Fruit fly (Drosophila melanogaster) whole organism, prepupa: ENCODE results near the gene CG11588.

Source experiments
- Blimp-1 ChIP-seq: fragments of 200-800 bp; sonication (Bioruptor generic); optimal IDR thresholded peaks from 3 replicates; lab custom pipeline; 2017; ENCODE audit warnings: missing biosample characterization, missing genetic modification characterization, mild to moderate bottlenecking, moderate library complexity, missing genetic modification reagents
- CG10631 ChIP-seq: fragments of 200-800 bp; sonication (Bioruptor generic); optimal IDR thresholded peaks from 2 replicates; lab custom pipeline; 2016; ENCODE audit warnings: missing biosample characterization, missing genetic modification characterization
- CG11294 ChIP-seq: fragments of 200-800 bp; sonication (Bioruptor generic); IDR thresholded peaks from 2 replicates; pipeline ENCODE4 v1.3.6; 2022; ENCODE audit warnings: missing biosample characterization, missing genetic modification characterization
- CG11902 ChIP-seq: fragments of 200-800 bp; sonication (Bioruptor generic); optimal IDR thresholded peaks from 3 replicates; lab custom pipeline; 2016; ENCODE audit warnings: missing biosample characterization, missing genetic modification characterization
- CG15336 ChIP-seq: fragments of 200-800 bp; sonication (Bioruptor generic); IDR thresholded peaks from 2 replicates; pipeline ENCODE4 v1.3.6; 2022; ENCODE audit warnings: missing biosample characterization, missing genetic modification characterization
- CG1621 ChIP-seq: fragments of 200-800 bp; sonication (Bioruptor generic); optimal IDR thresholded peaks from 3 replicates; lab custom pipeline; 2018; ENCODE audit warnings: missing biosample characterization, mild to moderate bottlenecking, missing genetic modification characterization
- CG16779 ChIP-seq: fragments of 200-800 bp; sonication (Bioruptor generic); optimal IDR thresholded peaks from 3 replicates; lab custom pipeline; 2017; ENCODE audit warnings: missing biosample characterization, mild to moderate bottlenecking, missing genetic modification characterization
- CG3032 ChIP-seq: fragments of 200-800 bp; optimal IDR thresholded peaks from 2 replicates; lab custom pipeline; 2019; ENCODE audit warnings: missing biosample characterization, mild to moderate bottlenecking, missing genetic modification characterization, moderate library complexity
- CG31627 ChIP-seq: fragments of 200-800 bp; sonication (Bioruptor generic); optimal IDR thresholded peaks from 3 replicates; lab custom pipeline; 2016; ENCODE audit warnings: missing biosample characterization, missing genetic modification characterization
- CG32006 ChIP-seq: fragments of 200-800 bp; sonication (Bioruptor generic); optimal IDR thresholded peaks from 3 replicates; lab custom pipeline; 2017; ENCODE audit warnings: missing biosample characterization, mild to moderate bottlenecking, missing genetic modification characterization
- CG34406 ChIP-seq: fragments of 200-800 bp; sonication (Bioruptor generic); optimal IDR thresholded peaks from 3 replicates; lab custom pipeline; 2016; ENCODE audit warnings: missing biosample characterization, missing genetic modification characterization
- CG3919 ChIP-seq: fragments of 200-800 bp; sonication (Bioruptor generic); optimal IDR thresholded peaks from 3 replicates; lab custom pipeline; 2016; ENCODE audit warnings: missing biosample characterization, missing genetic modification characterization
- CG4318 ChIP-seq: fragments of 200-800 bp; sonication (Bioruptor generic); optimal IDR thresholded peaks from 3 replicates; lab custom pipeline; 2017; ENCODE audit warnings: missing biosample characterization, mild to moderate bottlenecking, missing genetic modification characterization
- CG6163 ChIP-seq: fragments of 200-800 bp; sonication (Bioruptor generic); IDR thresholded peaks from 3 replicates; pipeline ENCODE4 v1.3.6; 2022; ENCODE audit warnings: missing biosample characterization, missing genetic modification characterization
- CG6276 ChIP-seq: fragments of 200-800 bp; sonication (Bioruptor generic); optimal IDR thresholded peaks from 2 replicates; lab custom pipeline; 2017; ENCODE audit warnings: missing biosample characterization, mild to moderate bottlenecking, missing genetic modification characterization
- CG6792 ChIP-seq: fragments of 200-800 bp; sonication (Bioruptor generic); optimal IDR thresholded peaks from 3 replicates; lab custom pipeline; 2016; ENCODE audit warnings: missing biosample characterization, missing genetic modification characterization
- CG6808 ChIP-seq: fragments of 200-800 bp; sonication (Bioruptor generic); optimal IDR thresholded peaks from 3 replicates; lab custom pipeline; 2017; ENCODE audit warnings: missing biosample characterization, missing genetic modification characterization, mild to moderate bottlenecking, moderate library complexity, missing genetic modification reagents
- CG6854 ChIP-seq: fragments of 200-800 bp; sonication (Bioruptor generic); optimal IDR thresholded peaks from 2 replicates; lab custom pipeline; 2017; ENCODE audit warnings: missing biosample characterization, mild to moderate bottlenecking, missing genetic modification characterization
- CG7368 ChIP-seq: fragments of 200-800 bp; sonication (Bioruptor generic); optimal IDR thresholded peaks from 3 replicates; lab custom pipeline; 2016; ENCODE audit warnings: missing biosample characterization, missing genetic modification characterization
- CG8119 ChIP-seq: fragments of 200-800 bp; sonication (Bioruptor generic); IDR thresholded peaks from 3 replicates; pipeline ENCODE4 v1.3.6; 2022; ENCODE audit warnings: missing biosample characterization, missing genetic modification characterization
- CG8319 ChIP-seq: fragments of 200-800 bp; sonication (Bioruptor generic); optimal IDR thresholded peaks from 3 replicates; lab custom pipeline; 2016; ENCODE audit warnings: missing biosample characterization, missing genetic modification characterization
- CG8632 ChIP-seq: fragments of 200-800 bp; sonication (Bioruptor generic); optimal IDR thresholded peaks from 3 replicates; lab custom pipeline; 2016; ENCODE audit warnings: missing biosample characterization, missing genetic modification characterization
- CG9139 ChIP-seq: fragments of 200-800 bp; sonication (Bioruptor generic); optimal IDR thresholded peaks from 3 replicates; lab custom pipeline; 2017; ENCODE audit warnings: missing biosample characterization, mild to moderate bottlenecking, missing genetic modification characterization
- Eip78C ChIP-seq: fragments of 200-800 bp; sonication (Bioruptor generic); peaks from one replicate; lab custom pipeline; 2016; ENCODE audit warnings: missing biosample characterization, missing genetic modification characterization
- Eip93F ChIP-seq: fragments of 200-800 bp; sonication (Bioruptor generic); optimal IDR thresholded peaks from 2 replicates; lab custom pipeline; 2016; ENCODE audit warnings: missing biosample characterization, mild to moderate bottlenecking, missing genetic modification characterization
- Ets96B ChIP-seq: fragments of 200-800 bp; optimal IDR thresholded peaks from 2 replicates; lab custom pipeline; 2019; ENCODE audit warnings: missing biosample characterization, mild to moderate bottlenecking, missing genetic modification characterization, moderate library complexity
- Gug ChIP-seq: fragments of 200-800 bp; sonication (Bioruptor generic); IDR thresholded peaks from 2 replicates; pipeline ENCODE4 v1.3.6; 2022; ENCODE audit warnings: missing biosample characterization, missing genetic modification characterization
- Hr39 ChIP-seq: fragments of 200-800 bp; sonication (Bioruptor generic); optimal IDR thresholded peaks from 2 replicates; lab custom pipeline; 2016; ENCODE audit warnings: missing biosample characterization, missing genetic modification characterization
- Hr4 ChIP-seq: fragments of 200-800 bp; sonication (Bioruptor generic); optimal IDR thresholded peaks from 3 replicates; lab custom pipeline; 2016; ENCODE audit warnings: missing biosample characterization, missing genetic modification characterization
- Lpt ChIP-seq: fragments of 200-800 bp; sonication (Bioruptor generic); optimal IDR thresholded peaks from 3 replicates; lab custom pipeline; 2016; ENCODE audit warnings: missing biosample characterization, missing genetic modification characterization
- Met ChIP-seq: fragments of 200-800 bp; sonication (Bioruptor generic); optimal IDR thresholded peaks from 3 replicates; lab custom pipeline; 2016; ENCODE audit warnings: missing biosample characterization, missing genetic modification characterization
- OdsH ChIP-seq: fragments of 200-800 bp; sonication (Bioruptor generic); optimal IDR thresholded peaks from 3 replicates; lab custom pipeline; 2016; ENCODE audit warnings: missing biosample characterization, missing genetic modification characterization
- Sox102F ChIP-seq: fragments of 200-800 bp; sonication (Bioruptor generic); optimal IDR thresholded peaks from 2 replicates; lab custom pipeline; 2016; ENCODE audit warnings: missing biosample characterization, mild to moderate bottlenecking, missing genetic modification characterization
- Sox14 ChIP-seq: fragments of 200-800 bp; sonication (Bioruptor generic); optimal IDR thresholded peaks from 3 replicates; lab custom pipeline; 2016; ENCODE audit warnings: missing biosample characterization, missing genetic modification characterization
- Sox15 ChIP-seq: fragments of 200-800 bp; sonication (Bioruptor generic); optimal IDR thresholded peaks from 3 replicates; lab custom pipeline; 2016; ENCODE audit warnings: missing biosample characterization, missing genetic modification characterization
- achi ChIP-seq: fragments of 200-800 bp; sonication (Bioruptor generic); optimal IDR thresholded peaks from 3 replicates; lab custom pipeline; 2016; ENCODE audit warnings: missing biosample characterization, missing genetic modification characterization
- acj6 ChIP-seq: fragments of 200-800 bp; sonication (Bioruptor generic); optimal IDR thresholded peaks from 3 replicates; lab custom pipeline; 2016; ENCODE audit warnings: missing biosample characterization, missing genetic modification characterization
- cyc ChIP-seq: fragments of 200-800 bp; sonication (Bioruptor generic); optimal IDR thresholded peaks from 3 replicates; lab custom pipeline; 2016; ENCODE audit warnings: missing biosample characterization, missing genetic modification characterization
- dac ChIP-seq: fragments of 200-800 bp; sonication (Bioruptor generic); optimal IDR thresholded peaks from 2 replicates; lab custom pipeline; 2017; ENCODE audit warnings: missing biosample characterization, mild to moderate bottlenecking, missing genetic modification characterization
- eg ChIP-seq: fragments of 200-800 bp; sonication (Bioruptor generic); IDR thresholded peaks from 3 replicates; pipeline ENCODE4 v1.3.6; 2022; ENCODE audit warnings: missing biosample characterization, missing genetic modification characterization
- esn ChIP-seq: fragments of 200-800 bp; sonication (Bioruptor generic); optimal IDR thresholded peaks from 2 replicates; lab custom pipeline; 2016; ENCODE audit warnings: missing biosample characterization, mild to moderate bottlenecking, missing genetic modification characterization, moderate library complexity
- fd59A ChIP-seq: fragments of 200-800 bp; sonication (Bioruptor generic); optimal IDR thresholded peaks from 2 replicates; lab custom pipeline; 2017; ENCODE audit warnings: missing biosample characterization, mild to moderate bottlenecking, missing genetic modification characterization, missing genetic modification reagents
- fd85E ChIP-seq: fragments of 200-800 bp; sonication (Bioruptor generic); optimal IDR thresholded peaks from 3 replicates; lab custom pipeline; 2016; ENCODE audit warnings: missing biosample characterization, missing genetic modification characterization
- fkh ChIP-seq: fragments of 200-800 bp; sonication (Bioruptor generic); optimal IDR thresholded peaks from 3 replicates; lab custom pipeline; 2017; ENCODE audit warnings: missing biosample characterization, mild to moderate bottlenecking, missing genetic modification characterization, moderate library complexity
- lz ChIP-seq: fragments of 200-800 bp; sonication (Bioruptor generic); optimal IDR thresholded peaks from 3 replicates; lab custom pipeline; 2016; ENCODE audit warnings: missing biosample characterization, missing genetic modification characterization
- net ChIP-seq: fragments of 200-800 bp; sonication (Bioruptor generic); optimal IDR thresholded peaks from 3 replicates; lab custom pipeline; 2016; ENCODE audit warnings: missing biosample characterization, missing genetic modification characterization
- pdm3 ChIP-seq: fragments of 200-800 bp; sonication (Bioruptor generic); optimal IDR thresholded peaks from 3 replicates; lab custom pipeline; 2016; ENCODE audit warnings: missing biosample characterization, missing genetic modification characterization
- spab ChIP-seq: fragments of 200-800 bp; sonication (Bioruptor generic); optimal IDR thresholded peaks from 2 replicates; lab custom pipeline; 2017; ENCODE audit warnings: missing biosample characterization, mild to moderate bottlenecking, missing genetic modification characterization, missing genetic modification reagents
- svp ChIP-seq: fragments of 200-800 bp; sonication (Bioruptor generic); peaks from one replicate; lab custom pipeline; 2016; ENCODE audit warnings: missing biosample characterization, missing genetic modification characterization
- topi ChIP-seq: fragments of 200-800 bp; sonication (Bioruptor generic); optimal IDR thresholded peaks from 3 replicates; lab custom pipeline; 2016; ENCODE audit warnings: missing biosample characterization, missing genetic modification characterization
- vri ChIP-seq: fragments of 200-800 bp; sonication (Bioruptor generic); optimal IDR thresholded peaks from 3 replicates; lab custom pipeline; 2016; ENCODE audit warnings: missing biosample characterization, mild to moderate bottlenecking, missing genetic modification characterization

The CG11588 gene

DNA sequence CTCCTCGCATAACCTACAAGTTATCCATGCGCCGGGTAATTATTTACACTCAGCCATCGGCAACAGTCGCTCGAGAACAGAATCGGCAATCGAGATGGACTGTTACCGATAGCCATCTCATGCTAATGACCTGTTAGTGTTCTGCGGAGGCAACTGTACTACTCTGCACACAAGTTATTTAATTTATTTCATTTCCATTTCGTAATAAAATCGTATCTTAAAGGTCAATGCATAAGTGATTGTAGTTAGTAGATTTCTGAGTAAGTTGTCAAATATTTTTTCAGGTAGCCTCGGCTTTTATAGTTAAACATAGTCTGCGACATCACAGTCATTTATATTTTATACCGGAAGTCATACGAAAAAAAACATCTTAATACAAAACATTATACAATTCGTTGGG is at the start of gene CG11588:
TSS of gene CG11588 (plus strand) at position 301 of the 400 bp plus-strand sequence.
- TF ChIP-seq net: no peak
- no peak for TF ChIP-seq eg
- TF ChIP-seq pdm3 (GFP tag; lab: Kevin White, UChicago): no peak
- no peak for TF ChIP-seq CG8632 (GFP tag; lab: Kevin White, UChicago)
- no peak for TF ChIP-seq CG15336 (GFP tag; lab: Robert Waterston, UW)
- TF ChIP-seq spab: no peak
- no peak for TF ChIP-seq CG34406 (GFP tag; lab: Kevin White, UChicago)
- no peak for TF ChIP-seq CG6854
- no peak for TF ChIP-seq CG6792
- no peak for TF ChIP-seq CG3919
- no peak for TF ChIP-seq Blimp-1 (GFP tag; lab: Kevin White, UChicago)
- TF ChIP-seq Sox14: no peak
- no peak for TF ChIP-seq CG6276 (GFP tag; lab: Kevin White, UChicago)
- no peak for TF ChIP-seq CG10631

DNA sequence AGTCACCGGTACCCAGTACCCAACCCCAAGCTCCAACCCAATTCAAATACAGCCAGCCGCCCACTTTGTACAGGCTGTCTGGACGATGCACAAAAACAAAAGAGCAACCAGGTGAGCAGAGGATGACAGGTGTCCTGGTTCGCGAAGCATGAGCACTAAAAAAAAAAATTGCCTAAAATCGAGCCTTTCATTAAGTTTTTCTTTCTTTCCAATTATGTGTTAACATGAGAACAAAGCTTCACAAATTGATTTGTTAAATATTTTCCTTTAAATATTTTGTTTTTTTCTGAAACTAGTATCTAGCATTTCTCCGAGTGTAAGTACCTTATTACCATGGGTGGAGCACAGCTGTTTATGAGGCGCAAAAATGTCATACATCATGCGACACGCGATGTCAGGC is 46.6 kb upstream of the CG11588 start:
- TF ChIP-seq CG3919: no peak
- TF ChIP-seq fd85E: no peak
- no peak for TF ChIP-seq Sox102F (GFP tag; lab: Kevin White, UChicago)
- no peak for TF ChIP-seq dac (GFP tag; lab: Kevin White, UChicago)
- peak; percentile 61 for TF ChIP-seq svp (GFP tag; lab: Kevin White, UChicago)
- no peak for TF ChIP-seq CG6808 (GFP tag; lab: Kevin White, UChicago)
- peak; percentile 19 for TF ChIP-seq CG7368 (GFP tag; lab: Kevin White, UChicago)
- TF ChIP-seq Eip78C (GFP tag; lab: Kevin White, UChicago): peak; percentile 78
- TF ChIP-seq Gug: peak; percentile 23; the same call in 1 of the 2 replicates
- TF ChIP-seq CG11902: no peak
- TF ChIP-seq topi (GFP tag; lab: Kevin White, UChicago): peak; percentile 8
- no peak for TF ChIP-seq fd59A (GFP tag; lab: Kevin White, UChicago)
- TF ChIP-seq achi (GFP tag; lab: Kevin White, UChicago): peak; percentile 16
- no peak for TF ChIP-seq lz (GFP tag; lab: Kevin White, UChicago)
- TF ChIP-seq CG31627 (GFP tag; lab: Kevin White, UChicago): no peak
- peak; percentile 12 for TF ChIP-seq OdsH (GFP tag; lab: Kevin White, UChicago)
- TF ChIP-seq CG11294: no peak
- TF ChIP-seq CG9139 (GFP tag; lab: Kevin White, UChicago): no peak
- no peak for TF ChIP-seq Sox14
- peak; percentile 15 for TF ChIP-seq cyc (GFP tag; lab: Kevin White, UChicago)
- TF ChIP-seq vri (GFP tag; lab: Kevin White, UChicago): no peak
- TF ChIP-seq CG8319 (GFP tag; lab: Kevin White, UChicago): no peak
- no peak for TF ChIP-seq CG1621
- peak; percentile 17 for TF ChIP-seq CG32006
- peak; percentile 1 for TF ChIP-seq acj6
- TF ChIP-seq CG10631: no peak
- 0 out of 3 replicates have a peak, but pooled peaks have one; percentile 42 for TF ChIP-seq CG8119 (GFP tag; lab: Robert Waterston, UW)
- peak; percentile 7 for TF ChIP-seq CG3032 (tag; lab: Kevin White, UChicago)
- TF ChIP-seq Eip93F (GFP tag; lab: Kevin White, UChicago): no peak
- TF ChIP-seq CG6276 (GFP tag; lab: Kevin White, UChicago): no peak
- no peak for TF ChIP-seq CG16779 (tag; lab: Kevin White, UChicago)
- TF ChIP-seq CG6854: no peak
- TF ChIP-seq CG15336 (GFP tag; lab: Robert Waterston, UW): no peak
- no peak for TF ChIP-seq Blimp-1 (GFP tag; lab: Kevin White, UChicago)
- TF ChIP-seq CG6163: peak; percentile 56; the same call in 1 of the 3 replicates
- peak; percentile 17 for TF ChIP-seq pdm3 (GFP tag; lab: Kevin White, UChicago)
- no peak for TF ChIP-seq Sox15 (GFP tag; lab: Kevin White, UChicago)
- TF ChIP-seq fkh (GFP tag; lab: Kevin White, UChicago): no peak
- no peak for TF ChIP-seq CG34406 (GFP tag; lab: Kevin White, UChicago)
- no peak for TF ChIP-seq CG4318 (GFP tag; lab: Kevin White, UChicago)
- no peak for TF ChIP-seq Hr4
- no peak for TF ChIP-seq Met (GFP tag; lab: Kevin White, UChicago)
- no peak for TF ChIP-seq Lpt
- no peak for TF ChIP-seq net
- TF ChIP-seq esn: no peak
- TF ChIP-seq Hr39 (GFP tag; lab: Kevin White, UChicago): no peak
- peak; percentile 24 for TF ChIP-seq Ets96B (tag; lab: Kevin White, UChicago)
